Worm (Caenorhabditis elegans): ENCODE results near the gene ZK507.1.

DNA sequence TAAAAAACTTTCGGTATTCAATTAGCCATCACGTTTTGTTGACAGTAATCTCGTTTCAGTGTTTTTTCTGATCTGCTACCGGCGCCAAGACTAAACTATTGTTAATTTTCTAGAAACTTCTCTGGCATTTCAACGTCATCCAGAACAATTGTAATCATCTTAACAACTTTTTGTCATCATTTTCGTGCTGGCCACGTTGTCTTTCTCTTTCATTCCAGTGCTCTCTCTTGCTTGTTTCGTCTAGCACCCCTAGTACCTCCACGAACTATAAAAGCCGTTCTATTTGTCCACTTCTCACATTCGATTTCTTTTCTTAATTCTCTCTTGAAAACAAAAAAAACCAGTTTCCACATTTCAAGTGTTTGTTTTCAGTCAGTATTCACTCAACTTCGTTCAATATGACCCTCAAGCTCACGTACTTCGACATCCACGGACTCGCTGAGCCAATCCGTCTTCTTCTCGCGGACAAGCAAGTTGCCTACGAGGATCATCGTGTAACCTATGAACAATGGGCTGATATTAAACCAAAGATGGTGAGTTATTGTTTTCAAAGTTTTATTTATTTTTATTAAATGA lies 42.1 kb downstream of the ZK507.1 start, which contains the start of gene gst-1:
- TF ChIP-seq ceh-36 (tag; optimal IDR thresholded peaks at IDR 0.05) (no peak), ama-1 (optimal IDR thresholded peaks at IDR 0.05) (no peak), pes-1 (GFP tag; IDR thresholded peaks at IDR 0.05) (no peak), ets-7 (tag; optimal IDR thresholded peaks at IDR 0.05) (no peak)

All from whole organism, early embryonic.